Worm (Caenorhabditis elegans): Measurements from ENCODE around the gene gpa-2.

- TF ChIP-seq Y79H2A.3 (GFP tag; conservative IDR thresholded peaks at IDR 0.05) = no peak
- no peak for TF ChIP-seq ama-1 (optimal IDR thresholded peaks at IDR 0.05)
- TF ChIP-seq ama-1 (GFP tag; optimal IDR thresholded peaks at IDR 0.05) = no peak
- TF ChIP-seq K11D2.4 (GFP tag; IDR thresholded peaks at IDR 0.05) = no peak
- no peak for TF ChIP-seq madf-3 (GFP tag; IDR thresholded peaks at IDR 0.05)
- TF ChIP-seq ztf-18 (tag; optimal IDR thresholded peaks at IDR 0.05) = no peak
- no peak for TF ChIP-seq D2030.7 (GFP tag; IDR thresholded peaks at IDR 0.05)
- no peak for TF ChIP-seq mes-4 (tag; optimal IDR thresholded peaks at IDR 0.05)
- TF ChIP-seq snpc-4 (GFP tag; optimal IDR thresholded peaks at IDR 0.05) = no peak
- TF ChIP-seq snpc-4 (tag; optimal IDR thresholded peaks at IDR 0.05) = no peak
- no peak for TF ChIP-seq let-526 (GFP tag; IDR thresholded peaks at IDR 0.05)
- TF ChIP-seq lsy-27 (tag; optimal IDR thresholded peaks at IDR 0.05; ENCODE audit: borderline replicate concordance, insufficient read depth) = no peak
Observed at ce11 chrV:8342416-8342815, 28.4 kb upstream of the gpa-2 start.

Data from whole organism, young adult.